Fruit fly (Drosophila melanogaster) S2 (cell line): ENCODE measurements around the gene Cypl.

Experiments used
- CG8478 ChIP-seq: fragments of >200 bp; optimal IDR thresholded peaks from 2 replicates; lab custom pipeline; 2018
- CTCF ChIP-seq, 2 experiments: fragments of >200 bp; optimal IDR thresholded peaks; 2 replicates each; lab custom pipeline; 2018

- no peak for TF ChIP-seq CG8478 (lab: Kevin White, UChicago)
- TF ChIP-seq CTCF (optimal IDR thresholded peaks at IDR 0.05; lab: Kevin White, UChicago), result no peak
Observed at dm6 chr3L:515614-516013, 27.1 kb downstream of the Cypl start.
